Fruit fly (Drosophila melanogaster) whole organism, embryonic: ENCODE results near the gene CG12206.

ENCODE experiments used
- ATbp ChIP-seq: fragments of 200-800 bp; sonication (Bioruptor generic); optimal IDR thresholded peaks from 2 replicates; lab custom pipeline; 2017; ENCODE audit warnings: missing biosample characterization, mild to moderate bottlenecking, missing genetic modification characterization, missing genetic modification reagents
- CG10147 ChIP-seq: fragments of 200-800 bp; sonication (Bioruptor generic); optimal IDR thresholded peaks from 2 replicates; lab custom pipeline; 2019; ENCODE audit warnings: missing biosample characterization, mild to moderate bottlenecking, missing genetic modification characterization, moderate library complexity
- CG10431 ChIP-seq: fragments of 200-800 bp; sonication (Bioruptor generic); optimal IDR thresholded peaks from 3 replicates; lab custom pipeline; 2018; ENCODE audit warnings: missing biosample characterization, mild to moderate bottlenecking, missing genetic modification characterization
- CG10979 ChIP-seq: fragments of 200-800 bp; sonication (Bioruptor generic); optimal IDR thresholded peaks from 2 replicates; lab custom pipeline; 2018; ENCODE audit warnings: missing biosample characterization, mild to moderate bottlenecking, missing genetic modification characterization, moderate library complexity
- CG11093 ChIP-seq: fragments of 200-800 bp; sonication (Bioruptor generic); IDR thresholded peaks from 3 replicates; pipeline ENCODE4 v1.3.6; 2022; ENCODE audit warnings: missing biosample characterization, missing genetic modification characterization
- CG14441 ChIP-seq: fragments of 200-800 bp; sonication (Bioruptor generic); IDR thresholded peaks from 2 replicates; pipeline ENCODE4 v1.3.6; 2022; ENCODE audit warnings: missing biosample characterization, missing genetic modification characterization
- CG1647 ChIP-seq: fragments of 200-800 bp; sonication (Bioruptor generic); optimal IDR thresholded peaks from 3 replicates; lab custom pipeline; 2016; ENCODE audit warnings: missing biosample characterization, missing genetic modification characterization
- CG16779 ChIP-seq: fragments of 200-800 bp; sonication (Bioruptor generic); IDR thresholded peaks from 2 replicates; pipeline ENCODE4 v1.3.6; 2022; ENCODE audit warnings: missing biosample characterization, missing genetic modification characterization
- CG16813 ChIP-seq: fragments of 200-800 bp; sonication (Bioruptor generic); IDR thresholded peaks from 3 replicates; pipeline ENCODE4 v1.3.6; 2022; ENCODE audit warnings: missing biosample characterization, missing genetic modification characterization; ENCODE audit not compliant: partially characterized antibody
- CG18262 ChIP-seq: fragments of 200-800 bp; optimal IDR thresholded peaks from 3 replicates; lab custom pipeline; 2019; ENCODE audit warnings: missing biosample characterization, mild to moderate bottlenecking, missing genetic modification characterization, moderate library complexity
- CG2712 ChIP-seq: fragments of 200-800 bp; optimal IDR thresholded peaks from 3 replicates; lab custom pipeline; 2019; ENCODE audit warnings: missing biosample characterization, mild to moderate bottlenecking, missing genetic modification characterization, moderate library complexity
- CG4404 ChIP-seq: fragments of 200-800 bp; sonication (Bioruptor generic); IDR thresholded peaks from 2 replicates; pipeline ENCODE4 v1.3.6; 2022; ENCODE audit warnings: missing biosample characterization, missing genetic modification characterization
- CG4820 ChIP-seq: fragments of 200-800 bp; sonication (Bioruptor generic); optimal IDR thresholded peaks from 3 replicates; lab custom pipeline; 2016; ENCODE audit warnings: missing biosample characterization, missing genetic modification characterization
- CG6272 ChIP-seq: fragments of 200-800 bp; sonication (Bioruptor generic); IDR thresholded peaks from 2 replicates; pipeline ENCODE4 v1.3.6; 2022; ENCODE audit warnings: missing biosample characterization, missing genetic modification characterization
- CG7963 ChIP-seq: fragments of 200-800 bp; sonication (Bioruptor generic); IDR thresholded peaks from 3 replicates; pipeline ENCODE4 v1.3.6; 2022; ENCODE audit warnings: missing biosample characterization, missing genetic modification characterization; ENCODE audit not compliant: partially characterized antibody
- CG9817 ChIP-seq: fragments of 200-800 bp; sonication (Bioruptor generic); optimal IDR thresholded peaks from 2 replicates; lab custom pipeline; 2018; ENCODE audit warnings: missing biosample characterization, mild to moderate bottlenecking, missing genetic modification characterization, moderate library complexity
- Drgx ChIP-seq: fragments of 200-800 bp; sonication (Bioruptor generic); IDR thresholded peaks from 2 replicates; pipeline ENCODE4 v1.3.6; 2022; ENCODE audit warnings: missing biosample characterization, missing genetic modification characterization
- E2f1 ChIP-seq: fragments of 200-800 bp; sonication (Bioruptor generic); IDR thresholded peaks from 2 replicates; pipeline ENCODE4 v1.3.6; 2022; ENCODE audit warnings: missing biosample characterization, missing genetic modification characterization
- Ets65A ChIP-seq: fragments of 200-800 bp; sonication (Bioruptor generic); peaks from one replicate; lab custom pipeline; 2016; ENCODE audit warnings: missing biosample characterization, missing genetic modification characterization
- Fer3 ChIP-seq: fragments of 200-800 bp; sonication (Bioruptor generic); optimal IDR thresholded peaks from 2 replicates; lab custom pipeline; 2018; ENCODE audit warnings: missing biosample characterization, mild to moderate bottlenecking, missing genetic modification characterization, moderate library complexity
- H15 ChIP-seq: fragments of 200-800 bp; sonication (Bioruptor generic); IDR thresholded peaks from 3 replicates; pipeline ENCODE4 v1.3.6; 2022; ENCODE audit warnings: missing biosample characterization, missing genetic modification characterization
- HLH4C ChIP-seq: fragments of 200-800 bp; sonication (Bioruptor generic); IDR thresholded peaks from 3 replicates; pipeline ENCODE4 v1.3.6; 2022; ENCODE audit warnings: missing biosample characterization, missing genetic modification characterization; ENCODE audit not compliant: partially characterized antibody
- Hand ChIP-seq: fragments of 200-800 bp; sonication (Bioruptor generic); optimal IDR thresholded peaks from 2 replicates; lab custom pipeline; 2017; ENCODE audit warnings: mild to moderate bottlenecking, missing biosample characterization, missing genetic modification reagents, missing genetic modification characterization
- Hmr ChIP-seq: fragments of 200-800 bp; sonication (Bioruptor generic); optimal IDR thresholded peaks from 3 replicates; lab custom pipeline; 2017; ENCODE audit warnings: mild to moderate bottlenecking, missing biosample characterization, missing genetic modification reagents, missing genetic modification characterization
- Hmx ChIP-seq: fragments of 200-800 bp; sonication (Bioruptor generic); optimal IDR thresholded peaks from 2 replicates; lab custom pipeline; 2016; ENCODE audit warnings: missing biosample characterization, missing genetic modification characterization
- Lim3 ChIP-seq: fragments of 200-800 bp; sonication (Bioruptor generic); IDR thresholded peaks from 2 replicates; pipeline ENCODE4 v1.3.6; 2022; ENCODE audit warnings: missing biosample characterization, missing genetic modification characterization
- MTF-1 ChIP-seq: fragments of 200-800 bp; sonication (Bioruptor generic); optimal IDR thresholded peaks from 2 replicates; lab custom pipeline; 2018; ENCODE audit warnings: missing biosample characterization, mild to moderate bottlenecking, missing genetic modification characterization, borderline replicate concordance
- NC2β ChIP-seq: fragments of 200-800 bp; sonication (Bioruptor generic); optimal IDR thresholded peaks from 2 replicates; lab custom pipeline; 2016; ENCODE audit warnings: missing biosample characterization, missing genetic modification characterization
- Oaz ChIP-seq: fragments of 200-800 bp; sonication (Bioruptor generic); IDR thresholded peaks from 2 replicates; pipeline ENCODE4 v1.3.6; 2022; ENCODE audit warnings: missing biosample characterization, missing genetic modification characterization
- Sry-δ ChIP-seq: fragments of 200-800 bp; sonication (Bioruptor generic); optimal IDR thresholded peaks from 2 replicates; lab custom pipeline; 2016; ENCODE audit warnings: missing biosample characterization, missing genetic modification characterization
- amos ChIP-seq: fragments of 200-800 bp; sonication (Bioruptor generic); IDR thresholded peaks from 2 replicates; pipeline ENCODE4 v1.3.6; 2022; ENCODE audit warnings: missing biosample characterization, missing genetic modification characterization; ENCODE audit not compliant: partially characterized antibody
- bsh ChIP-seq, 2 experiments: fragments of 200-800 bp; sonication (Bioruptor generic); optimal IDR thresholded peaks; 2 replicates each; lab custom pipeline; 2017 to 2018; ENCODE audit warnings: mild to moderate bottlenecking in 2 of 2, missing biosample characterization in 2 of 2, missing genetic modification characterization in 2 of 2, moderate library complexity in 1 of 2
- corto ChIP-seq: fragments of 200-800 bp; sonication (Bioruptor generic); optimal IDR thresholded peaks from 2 replicates; lab custom pipeline; 2016; ENCODE audit warnings: missing biosample characterization, mild to moderate bottlenecking, missing genetic modification characterization, moderate library complexity
- crc ChIP-seq: fragments of 200-800 bp; sonication (Bioruptor generic); optimal IDR thresholded peaks from 2 replicates; lab custom pipeline; 2016; ENCODE audit warnings: missing biosample characterization, missing genetic modification characterization
- fd96Cb ChIP-seq: fragments of 200-800 bp; sonication (Bioruptor generic); optimal IDR thresholded peaks from 2 replicates; lab custom pipeline; 2018; ENCODE audit warnings: missing biosample characterization, mild to moderate bottlenecking, missing genetic modification characterization, moderate library complexity
- fru ChIP-seq: fragments of >200 bp; optimal IDR thresholded peaks from 2 replicates; lab custom pipeline; 2017
- gfzf ChIP-seq: fragments of 200-800 bp; sonication (Bioruptor generic); optimal IDR thresholded peaks from 2 replicates; lab custom pipeline; 2016; ENCODE audit warnings: missing biosample characterization, mild to moderate bottlenecking, missing genetic modification characterization, moderate library complexity
- grau ChIP-seq: fragments of 200-800 bp; optimal IDR thresholded peaks from 3 replicates; lab custom pipeline; 2019; ENCODE audit warnings: missing biosample characterization, mild to moderate bottlenecking, missing genetic modification characterization, moderate library complexity
- gro ChIP-seq: fragments of 200-800 bp; sonication (Bioruptor generic); optimal IDR thresholded peaks from 2 replicates; lab custom pipeline; 2016; ENCODE audit warnings: missing biosample characterization, missing genetic modification characterization
- ken ChIP-seq: fragments of 200-800 bp; sonication (Bioruptor generic); IDR thresholded peaks from 3 replicates; pipeline ENCODE4 v1.3.6; 2022; ENCODE audit warnings: missing biosample characterization, missing genetic modification characterization
- nmo ChIP-seq: fragments of 200-800 bp; sonication (Bioruptor generic); optimal IDR thresholded peaks from 2 replicates; lab custom pipeline; 2018; ENCODE audit warnings: missing biosample characterization, mild to moderate bottlenecking, missing genetic modification characterization, moderate library complexity
- nom ChIP-seq: fragments of 200-800 bp; sonication (Bioruptor generic); optimal IDR thresholded peaks from 2 replicates; lab custom pipeline; 2017; ENCODE audit warnings: missing biosample characterization, missing genetic modification characterization, mild to moderate bottlenecking, moderate library complexity, missing genetic modification reagents
- pita ChIP-seq: fragments of 200-800 bp; sonication (Bioruptor generic); optimal IDR thresholded peaks from 2 replicates; lab custom pipeline; 2017; ENCODE audit warnings: missing biosample characterization, mild to moderate bottlenecking, missing genetic modification characterization
- salm ChIP-seq: fragments of 200-800 bp; sonication (Bioruptor generic); optimal IDR thresholded peaks from 2 replicates; lab custom pipeline; 2018; ENCODE audit warnings: missing biosample characterization, mild to moderate bottlenecking, missing genetic modification characterization
- scrt ChIP-seq: fragments of 200-800 bp; sonication (Bioruptor generic); optimal IDR thresholded peaks from 2 replicates; lab custom pipeline; 2018; ENCODE audit warnings: missing biosample characterization, mild to moderate bottlenecking, missing genetic modification characterization, moderate library complexity
- sens ChIP-seq: fragments of 200-800 bp; sonication (Bioruptor generic); peaks from one replicate; lab custom pipeline; 2016; ENCODE audit warnings: missing biosample characterization, missing genetic modification characterization
- sob ChIP-seq: fragments of 200-800 bp; sonication (Bioruptor generic); IDR thresholded peaks from 2 replicates; pipeline ENCODE4 v1.3.6; 2022; ENCODE audit warnings: missing biosample characterization, missing genetic modification characterization
- sqz ChIP-seq: fragments of 200-800 bp; sonication (Bioruptor generic); optimal IDR thresholded peaks from 3 replicates; lab custom pipeline; 2018; ENCODE audit warnings: missing biosample characterization, mild to moderate bottlenecking, missing genetic modification characterization
- ssp ChIP-seq: fragments of 200-800 bp; sonication (Bioruptor generic); IDR thresholded peaks from 2 replicates; pipeline ENCODE4 v1.3.6; 2022; ENCODE audit warnings: missing biosample characterization, missing genetic modification characterization
- stwl ChIP-seq: fragments of 200-800 bp; sonication (Bioruptor generic); optimal IDR thresholded peaks from 3 replicates; lab custom pipeline; 2018; ENCODE audit warnings: missing biosample characterization, mild to moderate bottlenecking, missing genetic modification characterization, moderate library complexity
- tin ChIP-seq: fragments of 200-800 bp; sonication (Bioruptor generic); optimal IDR thresholded peaks from 3 replicates; lab custom pipeline; 2016; ENCODE audit warnings: missing biosample characterization, missing genetic modification characterization
- z ChIP-seq: fragments of 200-800 bp; sonication (Bioruptor generic); IDR thresholded peaks from 3 replicates; pipeline ENCODE4 v1.3.6; 2022; ENCODE audit warnings: missing biosample characterization, missing genetic modification characterization

CG12206 gene

DNA sequence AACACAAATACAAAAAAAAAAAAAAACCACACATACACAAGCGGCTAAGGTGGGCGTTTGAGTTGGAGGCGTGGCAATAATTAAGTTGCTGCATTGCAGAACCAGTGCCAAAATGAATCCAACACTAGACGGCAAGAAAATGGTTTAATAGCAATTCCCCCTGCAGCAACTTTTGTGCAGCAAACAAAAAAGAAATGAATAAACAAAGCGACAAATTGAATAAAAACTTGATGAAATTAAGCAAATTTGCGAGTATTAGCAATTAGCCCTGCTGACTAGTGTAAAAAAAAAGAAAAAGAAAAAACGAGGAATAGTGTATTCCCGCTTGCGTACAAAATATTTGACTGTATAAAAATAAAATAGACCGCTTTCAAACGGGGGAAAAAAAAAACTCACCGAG lies 19.6 kb downstream of the CG12206 start (continued):
- TF ChIP-seq CG4820 (GFP tag; lab: Kevin White, UChicago) = no peak
- peak in 1 of 2 experiments; percentile 67 for TF ChIP-seq bsh (GFP tag; optimal IDR thresholded peaks at IDR 0.05; lab: Kevin White, UChicago)
- TF ChIP-seq E2f1 (GFP tag; lab: Robert Waterston, UW) = no peak
- no peak for TF ChIP-seq gro (GFP tag; lab: Kevin White, UChicago)
- no peak for TF ChIP-seq MTF-1 (GFP tag; lab: Kevin White, UChicago)
- peak; percentile 36 for TF ChIP-seq fd96Cb (tag; lab: Kevin White, UChicago)
- no peak for TF ChIP-seq CG1647 (GFP tag; lab: Kevin White, UChicago)
- TF ChIP-seq stwl (tag; lab: Kevin White, UChicago) = no peak
- no peak for TF ChIP-seq Hmr (GFP tag; lab: Kevin White, UChicago)
- TF ChIP-seq nom (GFP tag; lab: Kevin White, UChicago) = no peak
- no peak for TF ChIP-seq fru (lab: Kevin White, UChicago)
- no peak for TF ChIP-seq NC2β (GFP tag; lab: Kevin White, UChicago)
- no peak for TF ChIP-seq ssp (GFP tag; lab: Robert Waterston, UW)
- peak; percentile 10 for TF ChIP-seq tin (GFP tag; lab: Kevin White, UChicago)
- no peak for TF ChIP-seq CG7963 (GFP tag; lab: Robert Waterston, UW)
- TF ChIP-seq Fer3 = no peak
- peak; percentile 18 for TF ChIP-seq nmo (GFP tag; lab: Kevin White, UChicago)
- TF ChIP-seq CG4404 (GFP tag; lab: Robert Waterston, UW) = no peak
- no peak for TF ChIP-seq Ets65A
- TF ChIP-seq CG16779 (GFP tag; lab: Robert Waterston, UW) = no peak
- no peak for TF ChIP-seq pita (GFP tag; lab: Kevin White, UChicago)
- no peak for TF ChIP-seq corto (GFP tag; lab: Kevin White, UChicago)
- TF ChIP-seq CG11093 = no peak
- TF ChIP-seq sqz (GFP tag; lab: Kevin White, UChicago) = no peak
- TF ChIP-seq Lim3 (GFP tag; lab: Robert Waterston, UW) = no peak
- no peak for TF ChIP-seq gfzf (GFP tag; lab: Kevin White, UChicago)
- TF ChIP-seq amos (GFP tag; lab: Robert Waterston, UW) = no peak
- no peak for TF ChIP-seq CG14441 (GFP tag; lab: Robert Waterston, UW)
- no peak for TF ChIP-seq CG9817 (tag; lab: Kevin White, UChicago)
- TF ChIP-seq CG18262 (tag; lab: Kevin White, UChicago) = peak; percentile 20
- no peak for TF ChIP-seq CG16813
- TF ChIP-seq Hmx (GFP tag; lab: Kevin White, UChicago) = no peak
- no peak for TF ChIP-seq Hand (GFP tag; lab: Kevin White, UChicago)
- TF ChIP-seq grau = peak; percentile 9
- TF ChIP-seq HLH4C (GFP tag; lab: Robert Waterston, UW) = no peak
- TF ChIP-seq scrt = no peak
- no peak for TF ChIP-seq CG6272 (GFP tag; lab: Robert Waterston, UW)
- TF ChIP-seq ken = peak; percentile 52; the same call in 1 of the 3 replicates
- peak; percentile 82 for TF ChIP-seq sens (GFP tag; lab: Kevin White, UChicago)
- peak; percentile 9 for TF ChIP-seq ATbp (GFP tag; lab: Kevin White, UChicago)
- peak; percentile 38 for TF ChIP-seq CG10979 (tag; lab: Kevin White, UChicago)
- no peak for TF ChIP-seq Sry-δ (GFP tag; lab: Kevin White, UChicago)
- TF ChIP-seq Drgx (GFP tag; lab: Robert Waterston, UW) = peak; percentile 79
- TF ChIP-seq H15 (GFP tag; lab: Robert Waterston, UW) = no peak
- no peak for TF ChIP-seq z (GFP tag; lab: Robert Waterston, UW)
- TF ChIP-seq sob = no peak
- no peak for TF ChIP-seq salm (tag; lab: Kevin White, UChicago)
- TF ChIP-seq crc (GFP tag; lab: Kevin White, UChicago) = no peak
- peak; percentile 48 for TF ChIP-seq CG2712 (tag; lab: Kevin White, UChicago)
- no peak for TF ChIP-seq CG10431 (GFP tag; lab: Kevin White, UChicago)
- TF ChIP-seq Oaz (GFP tag; lab: Robert Waterston, UW) = no peak
- no peak for TF ChIP-seq CG10147 (GFP tag; lab: Kevin White, UChicago)
